Fruit fly (Drosophila melanogaster): ENCODE results near the gene CG33946.

The CG33946 gene

DNA sequence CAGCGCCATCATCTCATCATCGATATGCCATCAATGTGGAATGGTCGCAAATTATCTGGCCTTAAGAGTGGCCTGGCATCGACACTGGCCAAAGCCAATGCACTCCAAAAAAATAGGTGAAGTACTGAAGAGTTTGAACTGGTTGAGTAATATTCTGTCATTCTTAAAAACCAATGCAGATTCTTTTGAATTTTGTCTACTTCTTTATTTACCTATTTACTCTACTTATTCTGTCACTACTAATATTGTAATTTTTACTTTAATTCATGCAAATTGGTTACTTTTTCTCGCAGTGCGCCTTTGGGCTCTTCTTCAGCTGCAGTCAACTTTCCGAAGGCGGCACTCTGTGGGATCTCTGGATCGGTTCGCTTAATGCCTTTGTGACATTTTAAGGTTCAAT, 48.6 kb downstream of the CG33946 start:
- TF ChIP-seq Hr4 (GFP tag; optimal IDR thresholded peaks at IDR 0.05) (peak; percentile 54), fd85E (GFP tag; optimal IDR thresholded peaks at IDR 0.05) (no peak), CG6792 (GFP tag; optimal IDR thresholded peaks at IDR 0.05) (peak; percentile 75), fkh (GFP tag; optimal IDR thresholded peaks at IDR 0.05) (no peak), Hr39 (GFP tag; optimal IDR thresholded peaks at IDR 0.05) (peak; percentile 51), Gug (GFP tag; IDR thresholded peaks at IDR 0.05) (no peak), CG6854 (GFP tag; optimal IDR thresholded peaks at IDR 0.05) (no peak), ss (GFP tag; optimal IDR thresholded peaks at IDR 0.05) (no peak), CG8632 (GFP tag; optimal IDR thresholded peaks at IDR 0.05) (peak; percentile 61), CG11294 (GFP tag; IDR thresholded peaks at IDR 0.05) (no peak), CG6808 (GFP tag; optimal IDR thresholded peaks at IDR 0.05) (peak; percentile 22), dsx (GFP tag; optimal IDR thresholded peaks at IDR 0.05; ENCODE audit: poor library complexity, severe bottlenecking) (peak; percentile 28), CG3919 (GFP tag; optimal IDR thresholded peaks at IDR 0.05) (peak; percentile 73), eg (GFP tag; IDR thresholded peaks at IDR 0.05) (peak; percentile 32; the same call in 1 of the 3 replicates), lz (GFP tag; optimal IDR thresholded peaks at IDR 0.05) (peak; percentile 48), Eip78C (GFP tag) (peak; percentile 92), Smox (GFP tag; optimal IDR thresholded peaks at IDR 0.05) (peak; percentile 47), Sox102F (GFP tag; optimal IDR thresholded peaks at IDR 0.05) (peak; percentile 32), CG11762 (GFP tag; optimal IDR thresholded peaks at IDR 0.05; ENCODE audit: insufficient read depth) (peak; percentile 21), achi (GFP tag; optimal IDR thresholded peaks at IDR 0.05) (peak; percentile 51), Eip93F (GFP tag; optimal IDR thresholded peaks at IDR 0.05) (no peak), CG9139 (GFP tag; optimal IDR thresholded peaks at IDR 0.05) (no peak), CG11902 (GFP tag; optimal IDR thresholded peaks at IDR 0.05) (peak; percentile 43), dac (GFP tag; optimal IDR thresholded peaks at IDR 0.05) (no peak), Met (GFP tag; optimal IDR thresholded peaks at IDR 0.05) (peak; percentile 67), OdsH (GFP tag; optimal IDR thresholded peaks at IDR 0.05) (peak; percentile 62), acj6 (GFP tag; optimal IDR thresholded peaks at IDR 0.05) (peak; percentile 65), salr (GFP tag; optimal IDR thresholded peaks at IDR 0.05) (no peak), svp (GFP tag) (peak; percentile 86), Lpt (GFP tag; optimal IDR thresholded peaks at IDR 0.05) (peak; percentile 4), CG34406 (GFP tag; optimal IDR thresholded peaks at IDR 0.05) (peak; percentile 71), Hr38 (GFP tag; optimal IDR thresholded peaks at IDR 0.05) (no peak), CG10631 (GFP tag; optimal IDR thresholded peaks at IDR 0.05) (peak; percentile 53), topi (GFP tag; optimal IDR thresholded peaks at IDR 0.05) (peak; percentile 54), CG31627 (GFP tag; optimal IDR thresholded peaks at IDR 0.05) (peak; percentile 57), CG10669 (GFP tag; optimal IDR thresholded peaks at IDR 0.05) (no peak), CG16779 (tag; optimal IDR thresholded peaks at IDR 0.05) (no peak), spab (GFP tag; optimal IDR thresholded peaks at IDR 0.05) (peak; percentile 22), Ets21C (GFP tag; optimal IDR thresholded peaks at IDR 0.05) (peak; percentile 25), CG6163 (GFP tag; IDR thresholded peaks at IDR 0.05) (peak; percentile 57), Blimp-1 (GFP tag; optimal IDR thresholded peaks at IDR 0.05) (no peak), CG8119 (GFP tag; IDR thresholded peaks at IDR 0.05) (no peak; the same call in 2 of the 3 replicates), CG8319 (GFP tag; optimal IDR thresholded peaks at IDR 0.05) (peak; percentile 59), CG15336 (GFP tag; IDR thresholded peaks at IDR 0.05) (peak; percentile 49), CG1621 (tag; optimal IDR thresholded peaks at IDR 0.05) (no peak), Sox14 (GFP tag; optimal IDR thresholded peaks at IDR 0.05) (peak; percentile 50), CG6276 (GFP tag; optimal IDR thresholded peaks at IDR 0.05) (no peak), cyc (GFP tag; optimal IDR thresholded peaks at IDR 0.05) (peak; percentile 50), pdm3 (GFP tag; optimal IDR thresholded peaks at IDR 0.05) (peak; percentile 66), CG3032 (tag; optimal IDR thresholded peaks at IDR 0.05) (peak; percentile 36), CG7368 (GFP tag; optimal IDR thresholded peaks at IDR 0.05) (peak; percentile 27), CG32006 (GFP tag; optimal IDR thresholded peaks at IDR 0.05) (peak; percentile 63), Eip75B (GFP tag; optimal IDR thresholded peaks at IDR 0.05) (peak; percentile 56)

Data from whole organism, prepupa.